Worm (Caenorhabditis elegans) whole organism, late embryonic: ENCODE measurements around the gene evl-14.
A peak's percentile ranks its signal among the peaks of the same experiment; 100 is the strongest.

Experiments used
- C08G9.2 ChIP-seq: sonication (generic microtip); optimal IDR thresholded peaks from 2 replicates; lab custom pipeline; 2016; ENCODE audit warnings: mild to moderate bottlenecking, missing genetic modification characterization, moderate library complexity, missing compliant biosample characterization
- F13H6.1 ChIP-seq: sonication (generic microtip); optimal IDR thresholded peaks from 2 replicates; lab custom pipeline; 2016; ENCODE audit warnings: missing genetic modification characterization, missing compliant biosample characterization
- K02D7.2 ChIP-seq: sonication (generic microtip); optimal IDR thresholded peaks from 2 replicates; lab custom pipeline; 2017; ENCODE audit warnings: mild to moderate bottlenecking, missing genetic modification characterization, missing compliant biosample characterization
- T23F11.4 ChIP-seq: fragments of 200-800 bp; sonication (Bioruptor generic); optimal IDR thresholded peaks from 2 replicates; lab custom pipeline; 2018; ENCODE audit warnings: mild to moderate bottlenecking, missing genetic modification characterization, missing compliant biosample characterization
- Y22D7AL.16 ChIP-seq: sonication (generic microtip); optimal IDR thresholded peaks from 2 replicates; lab custom pipeline; 2016; ENCODE audit warnings: missing genetic modification characterization, missing compliant biosample characterization
- ahr-1 ChIP-seq: sonication (generic microtip); optimal IDR thresholded peaks from 2 replicates; lab custom pipeline; 2016; ENCODE audit warnings: missing genetic modification characterization, missing compliant biosample characterization
- ama-1 ChIP-seq: fragments of 150-350 bp; optimal IDR thresholded peaks from 2 replicates; lab custom pipeline; 2014
- ceh-14 ChIP-seq: sonication (generic microtip); optimal IDR thresholded peaks from 2 replicates; lab custom pipeline; 2016; ENCODE audit warnings: missing genotype, missing genetic modification characterization, missing compliant biosample characterization
- ceh-18 ChIP-seq: sonication (generic microtip); optimal IDR thresholded peaks from 2 replicates; lab custom pipeline; 2016; ENCODE audit warnings: missing genetic modification characterization, missing compliant biosample characterization
- ceh-19 ChIP-seq: fragments of 200-800 bp; sonication (Bioruptor generic); optimal IDR thresholded peaks from 2 replicates; lab custom pipeline; 2018; ENCODE audit warnings: mild to moderate bottlenecking, missing genetic modification characterization, missing compliant biosample characterization
- ceh-22 ChIP-seq: sonication (generic microtip); optimal IDR thresholded peaks from 2 replicates; lab custom pipeline; 2017; ENCODE audit warnings: missing biosample characterization, missing genetic modification characterization
- ceh-24 ChIP-seq: sonication (generic microtip); optimal IDR thresholded peaks from 2 replicates; lab custom pipeline; 2016; ENCODE audit warnings: mild to moderate bottlenecking, missing genetic modification characterization, missing compliant biosample characterization
- ceh-30 ChIP-seq: fragments of 150-350 bp; optimal IDR thresholded peaks from 2 replicates; lab custom pipeline; 2014; ENCODE audit warnings: missing biosample characterization, missing genetic modification characterization
- ceh-34 ChIP-seq: sonication (generic microtip); optimal IDR thresholded peaks from 2 replicates; lab custom pipeline; 2016; ENCODE audit warnings: mild to moderate bottlenecking, missing genetic modification characterization, missing compliant biosample characterization
- ceh-48 ChIP-seq: sonication (generic microtip); optimal IDR thresholded peaks from 2 replicates; lab custom pipeline; 2016; ENCODE audit warnings: missing genetic modification characterization, inconsistent platforms, missing compliant biosample characterization
- ceh-6 ChIP-seq: fragments of 200-800 bp; sonication (Bioruptor generic); optimal IDR thresholded peaks from 2 replicates; lab custom pipeline; 2018; ENCODE audit warnings: mild to moderate bottlenecking, missing genetic modification characterization, missing compliant biosample characterization
- ceh-9 ChIP-seq: sonication (generic microtip); optimal IDR thresholded peaks from 2 replicates; lab custom pipeline; 2016; ENCODE audit warnings: mild to moderate bottlenecking, missing genetic modification characterization, inconsistent platforms, missing compliant biosample characterization
- che-1 ChIP-seq: sonication (generic microtip); optimal IDR thresholded peaks from 2 replicates; lab custom pipeline; 2016; ENCODE audit warnings: mild to moderate bottlenecking, missing genetic modification characterization, missing compliant biosample characterization
- dmd-4 ChIP-seq: sonication (generic microtip); optimal IDR thresholded peaks from 2 replicates; lab custom pipeline; 2016; ENCODE audit warnings: borderline replicate concordance, missing genetic modification characterization, missing compliant biosample characterization
- dve-1 ChIP-seq: sonication (generic microtip); optimal IDR thresholded peaks from 2 replicates; lab custom pipeline; 2017; ENCODE audit warnings: antibody characterized with exemption, mild to moderate bottlenecking, missing genetic modification characterization, missing compliant biosample characterization
- elt-4 ChIP-seq: sonication (generic microtip); optimal IDR thresholded peaks from 2 replicates; lab custom pipeline; 2016; ENCODE audit warnings: missing genetic modification characterization, missing compliant biosample characterization
- eyg-1 ChIP-seq: sonication (generic microtip); optimal IDR thresholded peaks from 2 replicates; lab custom pipeline; 2016; ENCODE audit warnings: missing genotype, missing genetic modification characterization, missing compliant biosample characterization
- fkh-10 ChIP-seq: fragments of 150-350 bp; optimal IDR thresholded peaks from 2 replicates; lab custom pipeline; 2014; ENCODE audit warnings: missing biosample characterization, missing genetic modification reagents, missing genetic modification characterization
- hlh-15 ChIP-seq: sonication (generic microtip); optimal IDR thresholded peaks from 2 replicates; lab custom pipeline; 2016; ENCODE audit warnings: missing genetic modification characterization, missing compliant biosample characterization
- hlh-30 ChIP-seq: sonication (generic microtip); optimal IDR thresholded peaks from 2 replicates; lab custom pipeline; 2017; ENCODE audit warnings: antibody characterized with exemption, missing genetic modification characterization, missing compliant biosample characterization; ENCODE audit not compliant: insufficient read depth
- hlh-8 ChIP-seq: sonication (generic microtip); optimal IDR thresholded peaks from 2 replicates; lab custom pipeline; 2016; ENCODE audit warnings: missing genotype, missing genetic modification characterization, missing compliant biosample characterization
- lim-6 ChIP-seq: sonication (generic microtip); optimal IDR thresholded peaks from 2 replicates; lab custom pipeline; 2016; ENCODE audit warnings: missing genetic modification characterization, missing compliant biosample characterization
- madf-2 ChIP-seq: sonication (generic microtip); optimal IDR thresholded peaks from 2 replicates; lab custom pipeline; 2017; ENCODE audit warnings: missing genetic modification characterization, missing compliant biosample characterization
- mec-3 ChIP-seq: sonication (generic microtip); optimal IDR thresholded peaks from 2 replicates; lab custom pipeline; 2016; ENCODE audit warnings: borderline replicate concordance, missing genetic modification characterization, missing compliant biosample characterization
- nfya-1 ChIP-seq: sonication (generic microtip); optimal IDR thresholded peaks from 2 replicates; lab custom pipeline; 2017; ENCODE audit warnings: missing genetic modification characterization, mild to moderate bottlenecking, missing compliant biosample characterization, antibody characterized with exemption, moderate library complexity
- nhr-11 ChIP-seq: fragments of 150-350 bp; optimal IDR thresholded peaks from 2 replicates; lab custom pipeline; 2014; ENCODE audit warnings: missing biosample characterization, missing genetic modification characterization
- nhr-232 ChIP-seq: sonication (generic microtip); optimal IDR thresholded peaks from 2 replicates; lab custom pipeline; 2016; ENCODE audit warnings: missing genetic modification characterization, missing compliant biosample characterization
- pag-3 ChIP-seq: sonication (generic microtip); optimal IDR thresholded peaks from 2 replicates; lab custom pipeline; 2016; ENCODE audit warnings: missing compliant biosample characterization, missing genetic modification characterization, borderline replicate concordance
- pat-9 ChIP-seq: fragments of 200-800 bp; sonication (Bioruptor generic); optimal IDR thresholded peaks from 2 replicates; lab custom pipeline; 2018; ENCODE audit warnings: mild to moderate bottlenecking, missing genetic modification characterization, moderate library complexity, missing compliant biosample characterization
- pax-1 ChIP-seq: fragments of 150-350 bp; optimal IDR thresholded peaks from 2 replicates; lab custom pipeline; 2014; ENCODE audit warnings: missing biosample characterization, missing genetic modification characterization
- pha-2 ChIP-seq: sonication (generic microtip); optimal IDR thresholded peaks from 2 replicates; lab custom pipeline; 2017; ENCODE audit warnings: mild to moderate bottlenecking, missing genetic modification characterization, missing compliant biosample characterization
- pha-4 ChIP-seq: fragments of 150-350 bp; optimal IDR thresholded peaks from 2 replicates; lab custom pipeline; 2018; ENCODE audit warnings: missing biosample characterization, missing genetic modification reagents, missing genetic modification characterization
- pqm-1 ChIP-seq: sonication (generic microtip); optimal IDR thresholded peaks from 2 replicates; lab custom pipeline; 2016; ENCODE audit warnings: missing genetic modification characterization, missing compliant biosample characterization
- pros-1 ChIP-seq: fragments of 150-350 bp; optimal IDR thresholded peaks from 2 replicates; lab custom pipeline; 2014; ENCODE audit warnings: missing biosample characterization, missing genetic modification reagents, missing genetic modification characterization
- ref-2 ChIP-seq: sonication (generic microtip); optimal IDR thresholded peaks from 2 replicates; lab custom pipeline; 2016; ENCODE audit warnings: missing genetic modification characterization, missing compliant biosample characterization
- rnt-1 ChIP-seq: sonication (generic microtip); optimal IDR thresholded peaks from 2 replicates; lab custom pipeline; 2016; ENCODE audit warnings: missing genetic modification characterization, missing compliant biosample characterization
- sox-2 ChIP-seq: fragments of 200-800 bp; sonication (Bioruptor generic); IDR thresholded peaks from 2 replicates; pipeline ENCODE4 v1.3.6; 2022; ENCODE audit warnings: missing genetic modification reagents, missing genetic modification characterization, missing compliant biosample characterization
- tbx-7 ChIP-seq: sonication (generic microtip); optimal IDR thresholded peaks from 2 replicates; lab custom pipeline; 2016; ENCODE audit warnings: missing genotype, missing genetic modification characterization, missing compliant biosample characterization
- ttx-3 ChIP-seq: sonication (generic microtip); optimal IDR thresholded peaks from 2 replicates; lab custom pipeline; 2016; ENCODE audit warnings: missing genetic modification reagents, missing genetic modification characterization, missing compliant biosample characterization
- unc-3 ChIP-seq, 2 experiments: fragments of 200-800 bp in 1 of 2; sonication (Bioruptor generic) in 1 of 2; sonication (generic microtip) in 1 of 2; conservative IDR thresholded peaks in 1 of 2; optimal IDR thresholded peaks in 1 of 2; 2 replicates each; pipeline versions ENCODE4 v1.3.6 to Lab custom; 2016 to 2022; ENCODE audit warnings: missing compliant biosample characterization in 2 of 2, missing genetic modification characterization in 2 of 2, missing genetic modification reagents in 1 of 2
- unc-55 ChIP-seq: sonication (generic microtip); optimal IDR thresholded peaks from 2 replicates; lab custom pipeline; 2017; ENCODE audit warnings: missing biosample characterization, missing genetic modification reagents, missing genetic modification characterization
- zip-5 ChIP-seq: sonication (generic microtip); optimal IDR thresholded peaks from 2 replicates; lab custom pipeline; 2016; ENCODE audit warnings: missing genetic modification characterization, missing compliant biosample characterization
- ztf-16 ChIP-seq: sonication (generic microtip); optimal IDR thresholded peaks from 2 replicates; lab custom pipeline; 2017; ENCODE audit warnings: missing genetic modification characterization, missing compliant biosample characterization

evl-14 gene

DNA sequence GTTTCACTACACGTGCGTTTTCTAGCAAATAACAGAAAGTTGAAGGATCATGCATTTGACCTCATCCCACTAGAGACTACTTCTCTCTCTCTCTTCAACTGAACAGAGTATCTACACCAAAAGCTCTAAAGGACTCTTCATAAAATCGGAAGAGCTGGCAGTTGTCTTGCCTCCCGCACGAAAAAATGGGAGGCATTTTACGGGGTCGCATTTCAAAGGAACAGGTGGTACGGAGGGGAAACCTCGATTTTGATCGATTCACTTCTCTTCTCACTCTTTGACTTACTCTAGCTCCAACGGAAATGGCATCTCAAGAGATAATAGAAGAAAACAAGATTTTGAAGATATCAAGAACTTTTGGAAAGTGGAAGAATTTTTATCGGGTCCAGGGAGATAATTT lies 29.8 kb downstream of the evl-14 start:
- TF ChIP-seq dmd-4 (tag; lab: Kevin White, UChicago) (no peak), nhr-11 (tag; lab: Kevin White, UChicago) (no peak), dve-1 (no peak), rnt-1 (tag; lab: Kevin White, UChicago) (peak; percentile 29), tbx-7 (tag; lab: Kevin White, UChicago) (no peak), nhr-232 (tag; lab: Kevin White, UChicago) (no peak), ceh-30 (tag; lab: Kevin White, UChicago) (no peak), ceh-14 (tag; lab: Kevin White, UChicago) (no peak), ref-2 (tag; lab: Kevin White, UChicago) (no peak), K02D7.2 (tag; lab: Kevin White, UChicago) (no peak), pqm-1 (no peak), madf-2 (no peak), elt-4 (tag; lab: Kevin White, UChicago) (no peak), ahr-1 (no peak), nfya-1 (tag; lab: Kevin White, UChicago) (no peak), pax-1 (tag; lab: Kevin White, UChicago) (no peak), hlh-8 (tag; lab: Kevin White, UChicago) (no peak), ceh-24 (tag; lab: Kevin White, UChicago) (no peak), C08G9.2 (tag; lab: Kevin White, UChicago) (no peak), ceh-19 (GFP tag; lab: Kevin White, UChicago) (no peak), hlh-15 (no peak), F13H6.1 (tag; lab: Kevin White, UChicago) (no peak), pha-4 (tag; lab: Kevin White, UChicago) (no peak), unc-55 (GFP tag; lab: Kevin White, UChicago) (peak; percentile 88), Y22D7AL.16 (tag; lab: Kevin White, UChicago) (no peak), ceh-34 (tag; lab: Kevin White, UChicago) (peak; percentile 42), ceh-18 (tag; lab: Kevin White, UChicago) (peak; percentile 38), fkh-10 (GFP tag; lab: Kevin White, UChicago) (no peak), che-1 (tag; lab: Kevin White, UChicago) (no peak), pag-3 (tag; lab: Kevin White, UChicago) (no peak)

DNA sequence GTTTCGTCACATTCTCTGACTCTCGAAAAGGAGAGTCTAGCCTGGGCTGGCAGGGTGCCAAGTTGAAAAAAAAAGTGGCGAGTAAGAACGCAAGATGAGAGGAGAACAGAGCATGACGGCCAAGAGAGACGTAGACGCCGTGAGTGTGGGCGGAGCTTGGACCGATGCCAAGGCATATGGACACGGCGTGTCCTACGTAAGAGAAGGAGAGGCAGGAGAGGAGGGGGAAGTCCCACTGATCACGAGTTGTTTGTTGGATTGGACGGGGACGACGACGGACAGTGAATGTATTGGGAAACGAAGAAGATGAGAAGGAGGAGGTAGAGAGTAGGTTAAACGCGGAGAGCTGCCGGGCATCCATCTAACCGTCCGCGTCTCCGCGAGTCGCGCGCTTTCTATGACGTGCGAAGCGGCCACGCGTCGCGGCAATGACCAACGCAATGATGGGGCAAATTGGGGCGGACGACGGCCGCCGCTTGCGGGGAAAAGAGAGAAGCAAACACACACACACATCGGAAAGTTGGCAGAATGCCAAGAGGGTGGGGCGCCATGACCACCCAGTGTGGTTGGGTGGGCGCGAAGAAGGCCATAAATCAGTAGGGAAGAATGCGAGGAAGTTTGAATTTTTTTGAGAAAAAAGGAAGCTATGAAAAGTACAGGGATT lies 30.8 kb downstream of the evl-14 start:
- TF ChIP-seq unc-55 (GFP tag; lab: Kevin White, UChicago): peak; percentile 98
- no peak for TF ChIP-seq ttx-3 (tag; lab: Kevin White, UChicago)
- peak; percentile 93 for TF ChIP-seq pros-1 (tag; lab: Kevin White, UChicago)
- no peak for TF ChIP-seq ceh-9 (tag; lab: Kevin White, UChicago)
- no peak for TF ChIP-seq ama-1
- no peak for TF ChIP-seq ceh-22 (tag; lab: Kevin White, UChicago)
- TF ChIP-seq unc-3 (GFP tag; conservative IDR thresholded peaks at IDR 0.05; lab: Robert Waterston, UW): no peak
- peak; percentile 74 for TF ChIP-seq unc-3 (tag; optimal IDR thresholded peaks at IDR 0.05; lab: Kevin White, UChicago)
- peak; percentile 98 for TF ChIP-seq F13H6.1 (tag; lab: Kevin White, UChicago)
- TF ChIP-seq ceh-6 (GFP tag; lab: Kevin White, UChicago): peak; percentile 60
- peak; percentile 58 for TF ChIP-seq eyg-1
- TF ChIP-seq ahr-1: no peak
- TF ChIP-seq sox-2: no peak; the same call in 1 of the 2 replicates
- TF ChIP-seq ceh-30 (tag; lab: Kevin White, UChicago): no peak
- peak; percentile 48 for TF ChIP-seq che-1 (tag; lab: Kevin White, UChicago)
- no peak for TF ChIP-seq pha-4 (tag; lab: Kevin White, UChicago)
- peak; percentile 67 for TF ChIP-seq pat-9 (tag; lab: Kevin White, UChicago)
- TF ChIP-seq dve-1: peak; percentile 63
- peak; percentile 65 for TF ChIP-seq mec-3
- TF ChIP-seq Y22D7AL.16 (tag; lab: Kevin White, UChicago): no peak
- peak; percentile 4 for TF ChIP-seq nhr-232 (tag; lab: Kevin White, UChicago)
- peak; percentile 74 for TF ChIP-seq pqm-1
- peak; percentile 76 for TF ChIP-seq ceh-19 (GFP tag; lab: Kevin White, UChicago)
- peak; percentile 14 for TF ChIP-seq ztf-16 (tag; lab: Kevin White, UChicago)
- TF ChIP-seq lim-6 (tag; lab: Kevin White, UChicago): peak; percentile 72
- no peak for TF ChIP-seq ceh-48 (tag; lab: Kevin White, UChicago)
- peak; percentile 86 for TF ChIP-seq pha-2 (tag; lab: Kevin White, UChicago)
- peak; percentile 34 for TF ChIP-seq pag-3 (tag; lab: Kevin White, UChicago)
- TF ChIP-seq ceh-34 (tag; lab: Kevin White, UChicago): peak; percentile 97
- peak; percentile 63 for TF ChIP-seq pax-1 (tag; lab: Kevin White, UChicago)
- TF ChIP-seq hlh-30 (tag; lab: Kevin White, UChicago): peak; percentile 99
- TF ChIP-seq zip-5 (tag; lab: Kevin White, UChicago): no peak
- TF ChIP-seq T23F11.4 (GFP tag; lab: Kevin White, UChicago): peak; percentile 88
- TF ChIP-seq hlh-8 (tag; lab: Kevin White, UChicago): peak; percentile 80
